Worm (Caenorhabditis elegans): ENCODE data around the gene alkb-8.
A peak's percentile ranks its signal among the peaks of the same experiment; 100 is the strongest.

alkb-8 gene

DNA sequence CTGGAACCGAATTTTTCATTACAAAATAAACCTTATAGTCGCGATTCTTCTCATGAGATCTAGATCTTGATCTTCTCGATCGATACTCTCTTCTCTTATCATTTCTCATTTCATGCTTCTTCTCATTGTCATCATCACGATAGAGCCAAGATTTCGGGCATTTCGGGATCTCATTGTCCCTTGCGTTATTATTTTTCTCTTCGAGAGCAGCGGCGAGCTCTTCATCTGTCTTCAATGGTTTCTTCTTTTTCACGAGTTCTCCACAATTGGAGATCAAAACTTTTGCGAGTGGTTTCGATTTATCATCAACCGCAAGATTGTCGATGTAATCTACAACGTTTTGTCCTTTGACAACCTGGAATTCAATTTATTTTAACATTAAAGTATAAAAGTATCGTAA, 10.8 kb upstream of the alkb-8 start:
- TF ChIP-seq Y79H2A.3 (GFP tag; conservative IDR thresholded peaks at IDR 0.05) = no peak
- no peak for TF ChIP-seq aptf-2 (GFP tag; conservative IDR thresholded peaks at IDR 0.05)
- TF ChIP-seq lag-1 (GFP tag; IDR thresholded peaks at IDR 0.05) = no peak
- no peak for TF ChIP-seq attf-5 (GFP tag; optimal IDR thresholded peaks at IDR 0.05)
- TF ChIP-seq ztf-28 (GFP tag; IDR thresholded peaks at IDR 0.05) = no peak
- no peak for TF ChIP-seq ceh-100 (GFP tag; IDR thresholded peaks at IDR 0.05)
- TF ChIP-seq efl-1 (GFP tag; optimal IDR thresholded peaks at IDR 0.05) = no peak
- no peak for TF ChIP-seq let-526 (GFP tag; IDR thresholded peaks at IDR 0.05)
- no peak for TF ChIP-seq cebp-1 (GFP tag; IDR thresholded peaks at IDR 0.05)
- TF ChIP-seq cebp-1 (tag; optimal IDR thresholded peaks at IDR 0.05) = no peak

DNA sequence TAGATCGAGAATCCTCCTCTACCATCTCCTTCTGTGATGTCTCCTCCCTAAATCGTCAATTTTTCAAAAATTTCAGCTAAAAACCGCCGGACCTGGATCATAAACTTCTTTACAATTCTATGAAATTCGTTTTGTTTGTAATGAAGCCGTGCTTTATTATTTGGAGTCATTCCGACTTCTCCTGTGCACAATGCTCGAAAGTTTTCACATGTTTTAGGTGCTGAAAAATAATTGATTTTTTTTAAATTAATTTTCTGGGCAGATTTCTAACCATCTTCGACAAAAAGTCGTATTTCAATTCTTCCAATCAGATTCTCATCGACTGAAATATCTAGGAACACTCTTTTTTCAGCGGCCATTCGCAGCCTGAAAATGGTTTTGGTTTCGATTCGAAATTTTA, 9.9 kb upstream of the alkb-8 start, which contains the start of gene cyn-9:
Gene cyn-9, minus strand, starts transcription at position 366 of the 400 bp plus-strand sequence.
- TF ChIP-seq B0035.1 (tag; optimal IDR thresholded peaks at IDR 0.05) (no peak), ekl-4 (GFP tag; IDR thresholded peaks at IDR 0.05) (peak; percentile 56; the same call in 1 of the 2 replicates), F52B5.7 (tag; optimal IDR thresholded peaks at IDR 0.05) (no peak), bed-1 (GFP tag; IDR thresholded peaks at IDR 0.05) (no peak), lsy-27 (tag; optimal IDR thresholded peaks at IDR 0.05; ENCODE audit: borderline replicate concordance, insufficient read depth) (no peak), ztf-25 (GFP tag; IDR thresholded peaks at IDR 0.05) (no peak), F55B11.4 (tag; optimal IDR thresholded peaks at IDR 0.05; ENCODE audit: borderline replicate concordance, insufficient read depth) (no peak), lin-54 (GFP tag; optimal IDR thresholded peaks at IDR 0.05) (peak; percentile 32), snpc-1.1 (tag; optimal IDR thresholded peaks at IDR 0.05; ENCODE audit: insufficient read depth) (no peak), dpff-1 (tag; optimal IDR thresholded peaks at IDR 0.05) (no peak), nhr-27 (tag; optimal IDR thresholded peaks at IDR 0.05) (no peak), tlf-1 (GFP tag; optimal IDR thresholded peaks at IDR 0.05) (no peak), fkh-3 (tag; optimal IDR thresholded peaks at IDR 0.05) (no peak), ztf-26 (tag; optimal IDR thresholded peaks at IDR 0.05) (no peak), dox-1 (GFP tag; IDR thresholded peaks at IDR 0.05) (no peak), ztf-28 (GFP tag; IDR thresholded peaks at IDR 0.05) (no peak), aptf-2 (GFP tag; conservative IDR thresholded peaks at IDR 0.05) (no peak), mxl-1 (tag; optimal IDR thresholded peaks at IDR 0.05) (no peak), F23B12.7 (tag; optimal IDR thresholded peaks at IDR 0.05; ENCODE audit: insufficient read depth) (no peak), B0336.3 (GFP tag; IDR thresholded peaks at IDR 0.05) (no peak; the same call in 1 of the 2 replicates), ets-4 (GFP tag; optimal IDR thresholded peaks at IDR 0.05) (no peak), akir-1 (GFP tag; optimal IDR thresholded peaks at IDR 0.05) (no peak), egl-18 (GFP tag; IDR thresholded peaks at IDR 0.05) (no peak), Y79H2A.3 (GFP tag; conservative IDR thresholded peaks at IDR 0.05) (no peak), die-1 (tag; optimal IDR thresholded peaks at IDR 0.05) (no peak), sdz-38 (tag; optimal IDR thresholded peaks at IDR 0.05) (no peak), snpc-3.4 (tag; optimal IDR thresholded peaks at IDR 0.05) (no peak), chd-7 (tag; optimal IDR thresholded peaks at IDR 0.05) (no peak), ceh-91 (GFP tag; IDR thresholded peaks at IDR 0.05) (no peak), Y56A3A.18 (GFP tag; IDR thresholded peaks at IDR 0.05) (no peak), egl-44 (GFP tag; IDR thresholded peaks at IDR 0.05) (no peak), lir-1 (GFP tag; conservative IDR thresholded peaks at IDR 0.05) (no peak), F49E8.2 (tag; optimal IDR thresholded peaks at IDR 0.05; ENCODE audit: insufficient read depth) (no peak), rec-8 (tag; optimal IDR thresholded peaks at IDR 0.05) (no peak), sptf-2 (GFP tag; optimal IDR thresholded peaks at IDR 0.05) (no peak), F10E7.11 (tag; optimal IDR thresholded peaks at IDR 0.05) (no peak), madf-10 (tag; optimal IDR thresholded peaks at IDR 0.05) (no peak), gei-17 (GFP tag; optimal IDR thresholded peaks at IDR 0.05) (no peak), hsf-1 (GFP tag; IDR thresholded peaks at IDR 0.05) (0 out of 2 replicates have a peak, but pooled peaks have one; percentile 20), hrde-1 (tag; optimal IDR thresholded peaks at IDR 0.05; ENCODE audit: borderline replicate concordance) (peak; percentile 3)

All from whole organism, young adult.